Fruit fly (Drosophila melanogaster) whole organism, embryonic: ENCODE measurements around the gene CG31898.

Experiments
- Adf1 ChIP-seq: fragments of 200-800 bp; sonication (Bioruptor generic); IDR thresholded peaks from 2 replicates; pipeline ENCODE4 v1.3.6; 2022; ENCODE audit warnings: missing biosample characterization, missing genetic modification characterization
- Aef1 ChIP-seq: fragments of 200-800 bp; sonication (Bioruptor generic); IDR thresholded peaks from 3 replicates; pipeline ENCODE4 v1.3.6; 2022; ENCODE audit warnings: missing biosample characterization, missing genetic modification characterization
- Atf6 ChIP-seq: fragments of 200-800 bp; sonication (Bioruptor generic); IDR thresholded peaks from 2 replicates; pipeline ENCODE4 v1.3.6; 2022; ENCODE audit warnings: missing biosample characterization, missing genetic modification characterization
- BEAF-32 ChIP-seq: fragments of 200-800 bp; sonication (Bioruptor generic); optimal IDR thresholded peaks from 3 replicates; lab custom pipeline; 2017; ENCODE audit warnings: missing biosample characterization, missing genetic modification characterization, mild to moderate bottlenecking, moderate library complexity, missing genetic modification reagents
- CG11504 ChIP-seq: fragments of 200-800 bp; sonication (Bioruptor generic); optimal IDR thresholded peaks from 3 replicates; lab custom pipeline; 2019; ENCODE audit warnings: missing biosample characterization, mild to moderate bottlenecking, missing genetic modification characterization, moderate library complexity
- CG11695 ChIP-seq: fragments of 200-800 bp; sonication (Bioruptor generic); IDR thresholded peaks from 3 replicates; pipeline ENCODE4 v1.3.6; 2022; ENCODE audit warnings: missing biosample characterization, missing genetic modification characterization
- CG11723 ChIP-seq: fragments of 200-800 bp; sonication (Bioruptor generic); optimal IDR thresholded peaks from 2 replicates; lab custom pipeline; 2017; ENCODE audit warnings: missing biosample characterization, mild to moderate bottlenecking, missing genetic modification characterization
- CG12391 ChIP-seq: fragments of 200-800 bp; sonication (Bioruptor generic); optimal IDR thresholded peaks from 3 replicates; lab custom pipeline; 2018; ENCODE audit warnings: missing biosample characterization, mild to moderate bottlenecking, missing genetic modification characterization, moderate library complexity
- CG12659 ChIP-seq: fragments of 200-800 bp; sonication (Bioruptor generic); optimal IDR thresholded peaks from 3 replicates; lab custom pipeline; 2017; ENCODE audit warnings: mild to moderate bottlenecking, missing biosample characterization, missing genetic modification reagents, missing genetic modification characterization
- CG13424 ChIP-seq: fragments of 200-800 bp; sonication (Bioruptor generic); optimal IDR thresholded peaks from 2 replicates; lab custom pipeline; 2019; ENCODE audit warnings: missing biosample characterization, mild to moderate bottlenecking, missing genetic modification characterization, moderate library complexity
- CG15269 ChIP-seq: fragments of 200-800 bp; sonication (Bioruptor generic); optimal IDR thresholded peaks from 2 replicates; lab custom pipeline; 2018; ENCODE audit warnings: missing biosample characterization, mild to moderate bottlenecking, missing genetic modification characterization, moderate library complexity
- CG18011 ChIP-seq: fragments of 200-800 bp; sonication (Bioruptor generic); optimal IDR thresholded peaks from 2 replicates; lab custom pipeline; 2017; ENCODE audit warnings: missing biosample characterization, missing genetic modification characterization, mild to moderate bottlenecking, moderate library complexity, missing genotype
- CG30403 ChIP-seq: fragments of 200-800 bp; sonication (Bioruptor generic); optimal IDR thresholded peaks from 3 replicates; lab custom pipeline; 2016; ENCODE audit warnings: missing biosample characterization, missing genetic modification characterization
- CG32532 ChIP-seq: fragments of 200-800 bp; sonication (Bioruptor generic); IDR thresholded peaks from 2 replicates; pipeline ENCODE4 v1.3.6; 2022; ENCODE audit warnings: missing biosample characterization, missing genetic modification characterization
- CG4360 ChIP-seq: fragments of 200-800 bp; sonication (Bioruptor generic); IDR thresholded peaks from 2 replicates; pipeline ENCODE4 v1.3.6; 2022; ENCODE audit warnings: missing biosample characterization, missing genetic modification characterization
- CG7745 ChIP-seq: fragments of 200-800 bp; sonication (Bioruptor generic); optimal IDR thresholded peaks from 2 replicates; lab custom pipeline; 2018; ENCODE audit warnings: missing biosample characterization, mild to moderate bottlenecking, missing genetic modification characterization, moderate library complexity
- CG7839 ChIP-seq: fragments of 200-800 bp; sonication (Bioruptor generic); optimal IDR thresholded peaks from 3 replicates; lab custom pipeline; 2018; ENCODE audit warnings: missing biosample characterization, mild to moderate bottlenecking, missing genetic modification characterization, moderate library complexity
- CG9932 ChIP-seq: fragments of 200-800 bp; sonication (Bioruptor generic); IDR thresholded peaks from 2 replicates; pipeline ENCODE4 v1.3.6; 2022; ENCODE audit warnings: missing biosample characterization, missing genetic modification characterization
- CoRest ChIP-seq: fragments of 200-800 bp; sonication (Bioruptor generic); optimal IDR thresholded peaks from 3 replicates; lab custom pipeline; 2018; ENCODE audit warnings: missing biosample characterization, mild to moderate bottlenecking, missing genetic modification characterization, moderate library complexity
- D19B ChIP-seq: fragments of 200-800 bp; sonication (Bioruptor generic); optimal IDR thresholded peaks from 2 replicates; lab custom pipeline; 2017; ENCODE audit warnings: missing biosample characterization, mild to moderate bottlenecking, missing genetic modification characterization
- Deaf1 ChIP-seq: fragments of 200-800 bp; optimal IDR thresholded peaks from 3 replicates; lab custom pipeline; 2019; ENCODE audit warnings: missing biosample characterization, mild to moderate bottlenecking, missing genetic modification characterization, moderate library complexity
- Dek ChIP-seq: fragments of 200-800 bp; sonication (Bioruptor generic); optimal IDR thresholded peaks from 3 replicates; lab custom pipeline; 2019; ENCODE audit warnings: missing biosample characterization, mild to moderate bottlenecking, missing genetic modification characterization, moderate library complexity
- MBD-R2 ChIP-seq: fragments of 200-800 bp; sonication (Bioruptor generic); IDR thresholded peaks from 2 replicates; pipeline ENCODE4 v1.3.6; 2022; ENCODE audit warnings: missing biosample characterization, missing genetic modification characterization
- Med ChIP-seq: fragments of 200-800 bp; sonication (Bioruptor generic); peaks from one replicate; lab custom pipeline; 2016; ENCODE audit warnings: missing biosample characterization, missing genetic modification characterization, mild to moderate bottlenecking, inconsistent platforms, moderate library complexity
- Oli ChIP-seq: fragments of 200-800 bp; sonication (Bioruptor generic); optimal IDR thresholded peaks from 2 replicates; lab custom pipeline; 2018; ENCODE audit warnings: missing biosample characterization, mild to moderate bottlenecking, missing genetic modification characterization, moderate library complexity
- PHDP ChIP-seq: fragments of 200-800 bp; sonication (Bioruptor generic); optimal IDR thresholded peaks from 3 replicates; lab custom pipeline; 2018; ENCODE audit warnings: missing biosample characterization, mild to moderate bottlenecking, missing genetic modification characterization, moderate library complexity
- Rfx ChIP-seq: fragments of 200-800 bp; sonication (Bioruptor generic); IDR thresholded peaks from 2 replicates; pipeline ENCODE4 v1.3.6; 2022; ENCODE audit warnings: missing biosample characterization, missing genetic modification characterization
- Sox102F ChIP-seq: fragments of 200-800 bp; sonication (Bioruptor generic); optimal IDR thresholded peaks from 2 replicates; lab custom pipeline; 2018; ENCODE audit warnings: missing biosample characterization, mild to moderate bottlenecking, missing genetic modification characterization, moderate library complexity
- Trl ChIP-seq, 3 experiments: fragments of >200 bp in 2 of 3; fragments of 200-800 bp in 1 of 3; sonication (Bioruptor generic) in 1 of 3; optimal IDR thresholded peaks; 2 replicates in 1 of 3; 3 replicates in 2 of 3; lab custom pipeline; 2016 to 2017; ENCODE audit warnings: missing biosample characterization in 1 of 3, missing genetic modification characterization in 1 of 3
- az2 ChIP-seq: fragments of 200-800 bp; sonication (Bioruptor generic); optimal IDR thresholded peaks from 3 replicates; lab custom pipeline; 2016; ENCODE audit warnings: missing biosample characterization, missing genetic modification characterization
- chinmo ChIP-seq: fragments of 200-800 bp; sonication (Bioruptor generic); IDR thresholded peaks from 4 replicates; pipeline ENCODE4 v1.3.6; 2022; ENCODE audit warnings: missing biosample characterization, missing genetic modification characterization; ENCODE audit not compliant: partially characterized antibody
- chm ChIP-seq: fragments of 200-800 bp; sonication (Bioruptor generic); IDR thresholded peaks from 2 replicates; pipeline ENCODE4 v1.3.6; 2022; ENCODE audit warnings: missing biosample characterization, missing genetic modification characterization
- crol ChIP-seq: fragments of 200-800 bp; sonication (Bioruptor generic); IDR thresholded peaks from 2 replicates; pipeline ENCODE4 v1.3.6; 2022; ENCODE audit warnings: missing biosample characterization, missing genetic modification characterization
- da ChIP-seq: fragments of 200-800 bp; sonication (Bioruptor generic); optimal IDR thresholded peaks from 2 replicates; lab custom pipeline; 2016; ENCODE audit warnings: missing biosample characterization, missing genetic modification characterization
- dmrt99B ChIP-seq: fragments of 200-800 bp; sonication (Bioruptor generic); optimal IDR thresholded peaks from 2 replicates; lab custom pipeline; 2018; ENCODE audit warnings: missing biosample characterization, mild to moderate bottlenecking, missing genetic modification characterization, moderate library complexity
- gem ChIP-seq: fragments of 200-800 bp; sonication (Bioruptor generic); optimal IDR thresholded peaks from 2 replicates; lab custom pipeline; 2019; ENCODE audit warnings: missing biosample characterization, mild to moderate bottlenecking, missing genetic modification characterization, moderate library complexity
- gfzf ChIP-seq: fragments of 200-800 bp; sonication (Bioruptor generic); optimal IDR thresholded peaks from 2 replicates; lab custom pipeline; 2016; ENCODE audit warnings: missing biosample characterization, mild to moderate bottlenecking, missing genetic modification characterization, moderate library complexity
- grau ChIP-seq: fragments of 200-800 bp; optimal IDR thresholded peaks from 3 replicates; lab custom pipeline; 2019; ENCODE audit warnings: missing biosample characterization, mild to moderate bottlenecking, missing genetic modification characterization, moderate library complexity
- gsb-n ChIP-seq: fragments of 200-800 bp; sonication (Bioruptor generic); optimal IDR thresholded peaks from 3 replicates; lab custom pipeline; 2018; ENCODE audit warnings: missing biosample characterization, mild to moderate bottlenecking, missing genetic modification characterization
- kni ChIP-seq: fragments of 200-800 bp; sonication (Bioruptor generic); optimal IDR thresholded peaks from 3 replicates; lab custom pipeline; 2017; ENCODE audit warnings: mild to moderate bottlenecking, missing biosample characterization, missing genetic modification reagents, missing genetic modification characterization
- nom ChIP-seq: fragments of 200-800 bp; sonication (Bioruptor generic); optimal IDR thresholded peaks from 2 replicates; lab custom pipeline; 2017; ENCODE audit warnings: missing biosample characterization, missing genetic modification characterization, mild to moderate bottlenecking, moderate library complexity, missing genetic modification reagents
- pita ChIP-seq: fragments of 200-800 bp; sonication (Bioruptor generic); optimal IDR thresholded peaks from 2 replicates; lab custom pipeline; 2017; ENCODE audit warnings: missing biosample characterization, mild to moderate bottlenecking, missing genetic modification characterization
- row ChIP-seq: fragments of 200-800 bp; sonication (Bioruptor generic); IDR thresholded peaks from 3 replicates; pipeline ENCODE4 v1.3.6; 2022; ENCODE audit warnings: missing biosample characterization, missing genetic modification characterization
- sd ChIP-seq: fragments of 200-800 bp; sonication (Bioruptor generic); optimal IDR thresholded peaks from 3 replicates; lab custom pipeline; 2018; ENCODE audit warnings: missing biosample characterization, mild to moderate bottlenecking, missing genetic modification characterization, moderate library complexity
- sens ChIP-seq: fragments of 200-800 bp; sonication (Bioruptor generic); peaks from one replicate; lab custom pipeline; 2016; ENCODE audit warnings: missing biosample characterization, missing genetic modification characterization
- ssp ChIP-seq: fragments of 200-800 bp; sonication (Bioruptor generic); IDR thresholded peaks from 2 replicates; pipeline ENCODE4 v1.3.6; 2022; ENCODE audit warnings: missing biosample characterization, missing genetic modification characterization
- yki ChIP-seq: fragments of >200 bp; optimal IDR thresholded peaks from 3 replicates; lab custom pipeline; 2018

The CG31898 gene

DNA sequence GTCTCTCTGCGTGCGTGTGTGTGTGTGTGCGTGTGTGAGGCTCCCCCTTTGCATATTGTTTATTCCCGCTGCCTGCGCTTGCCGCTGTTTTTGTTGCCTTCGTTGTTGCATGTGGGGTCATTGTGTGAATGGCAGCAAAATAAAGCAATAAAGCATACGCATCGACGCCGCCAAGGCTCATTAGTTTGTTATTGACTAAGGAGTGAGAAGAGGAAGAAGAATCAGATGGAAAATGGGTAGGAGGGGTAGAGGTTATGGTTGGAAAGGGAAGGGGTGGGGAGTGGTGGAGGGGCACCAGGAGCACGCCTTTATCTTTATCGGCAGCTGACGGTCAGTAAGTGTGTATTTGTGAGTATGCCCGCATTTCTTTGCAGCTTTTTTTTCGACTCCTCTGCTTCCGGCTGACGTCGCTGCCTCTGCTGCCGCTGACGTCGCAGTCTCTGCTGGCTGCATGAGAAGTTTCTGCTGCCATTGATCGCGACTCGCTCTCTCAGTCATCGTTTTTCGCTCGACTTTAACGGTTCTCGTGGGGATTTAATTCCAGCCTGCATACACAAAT is 19.2 kb downstream of the CG31898 start (continued):
- TF ChIP-seq Aef1 (GFP tag; lab: Robert Waterston, UW), result no peak
- peak; percentile 29 for TF ChIP-seq sd
- TF ChIP-seq chinmo (GFP tag; lab: Robert Waterston, UW), result 0 out of 4 replicates have a peak, but pooled peaks have one; percentile 47
- TF ChIP-seq crol (GFP tag; lab: Robert Waterston, UW), result peak; percentile 81
- TF ChIP-seq gsb-n, result peak; percentile 38
- TF ChIP-seq pita (GFP tag; lab: Kevin White, UChicago), result no peak
- no peak for TF ChIP-seq CG18011 (GFP tag; lab: Kevin White, UChicago)
- TF ChIP-seq CG13424 (tag; lab: Kevin White, UChicago), result no peak
- TF ChIP-seq Adf1 (GFP tag; lab: Robert Waterston, UW), result peak; percentile 87
- no peak for TF ChIP-seq gfzf (GFP tag; lab: Kevin White, UChicago)

DNA sequence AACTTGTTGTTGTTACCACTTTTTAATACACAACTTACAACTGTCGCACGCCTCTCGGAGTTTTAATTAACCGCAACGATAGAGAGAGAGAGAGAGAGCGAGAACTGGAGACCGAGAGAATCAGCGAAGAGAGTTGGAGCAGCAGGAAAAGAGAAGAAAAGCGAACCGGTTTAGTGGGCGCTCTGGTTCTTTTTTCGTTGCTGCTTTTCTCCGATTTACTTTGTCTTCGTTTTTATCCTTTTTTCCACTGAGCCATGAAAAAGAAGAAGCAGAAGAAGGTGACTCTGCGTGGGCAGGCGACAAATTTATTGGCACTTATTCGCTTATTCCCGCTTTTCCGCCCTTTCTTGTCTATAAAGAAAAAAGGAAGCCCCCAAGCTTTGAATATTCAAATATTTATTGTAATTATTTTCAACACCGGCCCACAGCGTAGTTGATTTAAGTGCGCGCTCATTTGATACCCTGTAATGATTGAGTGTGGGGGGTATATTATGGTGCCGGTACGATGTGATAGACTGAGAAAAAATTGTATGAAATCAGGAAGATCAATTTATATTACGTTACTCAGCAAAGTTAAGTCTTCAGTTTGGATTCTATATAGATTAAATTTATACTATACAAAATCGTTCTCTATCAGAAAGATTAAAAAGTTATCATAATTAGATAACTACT is 20.2 kb downstream of the CG31898 start:
- TF ChIP-seq CG4360 (GFP tag; lab: Robert Waterston, UW), result 0 out of 2 replicates have a peak, but pooled peaks have one; percentile 28
- peak; percentile 8 for TF ChIP-seq CG30403
- TF ChIP-seq CG7745 (tag; lab: Kevin White, UChicago), result no peak
- peak; percentile 8 for TF ChIP-seq grau (tag; lab: Kevin White, UChicago)
- TF ChIP-seq gem (tag; lab: Kevin White, UChicago), result peak; percentile 45
- peak; percentile 77 for TF ChIP-seq sens (GFP tag; lab: Kevin White, UChicago)
- no peak for TF ChIP-seq Dek (tag; lab: Kevin White, UChicago)
- TF ChIP-seq Oli (tag; lab: Kevin White, UChicago), result peak; percentile 17
- peak; percentile 14 for TF ChIP-seq yki (lab: Kevin White, UChicago)
- TF ChIP-seq CoRest (tag; lab: Kevin White, UChicago), result peak; percentile 16
- peak; percentile 13 for TF ChIP-seq Sox102F (GFP tag; lab: Kevin White, UChicago)
- peak; percentile 62 for TF ChIP-seq Med (GFP tag; lab: Kevin White, UChicago)
- no peak for TF ChIP-seq dmrt99B
- TF ChIP-seq D19B (GFP tag; lab: Kevin White, UChicago), result peak; percentile 75
- TF ChIP-seq Rfx (GFP tag; lab: Robert Waterston, UW), result peak; percentile 27; the same call in 1 of the 2 replicates
- peak; percentile 7 for TF ChIP-seq CG7839
- TF ChIP-seq CG15269 (tag; lab: Kevin White, UChicago), result peak; percentile 8
- no peak for TF ChIP-seq Deaf1
- TF ChIP-seq CG9932 (GFP tag; lab: Robert Waterston, UW), result peak; percentile 6; the same call in 1 of the 2 replicates
- peak; percentile 31; the same call in 1 of the 2 replicates for TF ChIP-seq chm (GFP tag; lab: Robert Waterston, UW)
- TF ChIP-seq CG32532 (GFP tag; lab: Robert Waterston, UW), result no peak
- peak; percentile 11 for TF ChIP-seq PHDP (tag; lab: Kevin White, UChicago)
- TF ChIP-seq nom, result peak; percentile 92
- TF ChIP-seq Atf6 (GFP tag; lab: Robert Waterston, UW), result no peak
- peak; percentile 24 for TF ChIP-seq CG12391 (tag; lab: Kevin White, UChicago)
- peak; percentile 10 for TF ChIP-seq kni (GFP tag; lab: Kevin White, UChicago)
- TF ChIP-seq BEAF-32 (GFP tag; lab: Kevin White, UChicago), result no peak
- peak; percentile 34 for TF ChIP-seq CG11504 (tag; lab: Kevin White, UChicago)
- TF ChIP-seq CG12659 (GFP tag; lab: Kevin White, UChicago), result peak; percentile 3
- peak; percentile 78 for TF ChIP-seq Trl (optimal IDR thresholded peaks at IDR 0.05; lab: Kevin White, UChicago)
- no peak for TF ChIP-seq Trl (GFP tag; optimal IDR thresholded peaks at IDR 0.05; lab: Kevin White, UChicago)
- TF ChIP-seq CG11695, result no peak
- peak; percentile 42; the same call in 2 of the 3 replicates for TF ChIP-seq row (GFP tag; lab: Robert Waterston, UW)
- TF ChIP-seq az2 (GFP tag; lab: Kevin White, UChicago), result peak; percentile 5
- TF ChIP-seq MBD-R2 (GFP tag; lab: Robert Waterston, UW), result no peak
- TF ChIP-seq CG11723 (GFP tag; lab: Kevin White, UChicago), result no peak
- no peak for TF ChIP-seq ssp (GFP tag; lab: Robert Waterston, UW)
- TF ChIP-seq da (GFP tag; lab: Kevin White, UChicago), result no peak
